Worm (Caenorhabditis elegans) whole organism, early embryonic: ENCODE data around the gene rps-5.
A peak's percentile ranks its signal among the peaks of the same experiment; 100 is the strongest.

ENCODE experiments used
- B0310.2 ChIP-seq: sonication (generic microtip); optimal IDR thresholded peaks from 2 replicates; lab custom pipeline; 2016; ENCODE audit warnings: mild to moderate bottlenecking, missing genetic modification characterization, missing compliant biosample characterization
- F13C5.2 ChIP-seq: sonication (generic microtip); optimal IDR thresholded peaks from 2 replicates; lab custom pipeline; 2017; ENCODE audit warnings: mild to moderate bottlenecking, missing genetic modification characterization, inconsistent platforms, missing compliant biosample characterization
- aly-1 ChIP-seq: sonication (generic microtip); optimal IDR thresholded peaks from 2 replicates; lab custom pipeline; 2016; ENCODE audit warnings: missing genetic modification characterization, missing compliant biosample characterization
- ama-1 ChIP-seq: fragments of 150-350 bp; optimal IDR thresholded peaks from 2 replicates; lab custom pipeline; 2014
- ceh-13 ChIP-seq: fragments of 200-800 bp; sonication (Bioruptor generic); optimal IDR thresholded peaks from 2 replicates; lab custom pipeline; 2018; ENCODE audit warnings: mild to moderate bottlenecking, missing genetic modification characterization, missing compliant biosample characterization
- ceh-36 ChIP-seq: sonication (generic microtip); optimal IDR thresholded peaks from 2 replicates; lab custom pipeline; 2016; ENCODE audit warnings: missing genetic modification characterization, inconsistent platforms, missing compliant biosample characterization
- ets-7 ChIP-seq: sonication (generic microtip); optimal IDR thresholded peaks from 2 replicates; lab custom pipeline; 2016; ENCODE audit warnings: missing genotype, missing genetic modification characterization, missing compliant biosample characterization
- flt-1 ChIP-seq: fragments of 200-800 bp; sonication (Bioruptor generic); IDR thresholded peaks from 2 replicates; pipeline ENCODE4 v1.3.6; 2022; ENCODE audit warnings: missing genetic modification characterization, missing compliant biosample characterization
- hmbx-1 ChIP-seq: sonication (generic microtip); optimal IDR thresholded peaks from 2 replicates; lab custom pipeline; 2016; ENCODE audit warnings: mild to moderate bottlenecking, missing genetic modification characterization, missing compliant biosample characterization
- hmg-4 ChIP-seq: fragments of 200-800 bp; sonication (Bioruptor generic); optimal IDR thresholded peaks from 2 replicates; lab custom pipeline; 2018; ENCODE audit warnings: mild to moderate bottlenecking, missing genetic modification characterization, missing compliant biosample characterization
- hnd-1 ChIP-seq: sonication (generic microtip); optimal IDR thresholded peaks from 2 replicates; lab custom pipeline; 2016; ENCODE audit warnings: missing genetic modification characterization, missing compliant biosample characterization
- pes-1 ChIP-seq: fragments of 200-800 bp; sonication (Bioruptor generic); IDR thresholded peaks from 2 replicates; pipeline ENCODE4 v1.3.6; 2022; ENCODE audit warnings: missing genetic modification reagents, missing genetic modification characterization, missing compliant biosample characterization
- scrt-1 ChIP-seq: fragments of 200-800 bp; sonication (Bioruptor generic); IDR thresholded peaks from 2 replicates; pipeline ENCODE4 v1.3.6; 2022; ENCODE audit warnings: missing genetic modification characterization, missing compliant biosample characterization
- sea-1 ChIP-seq: fragments of 200-800 bp; sonication (Bioruptor generic); conservative IDR thresholded peaks from 2 replicates; pipeline ENCODE4 v1.3.6; 2022; ENCODE audit warnings: missing genetic modification characterization, missing compliant biosample characterization
- tbx-11 ChIP-seq: fragments of 200-800 bp; sonication (Bioruptor generic); IDR thresholded peaks from 2 replicates; pipeline ENCODE4 v1.3.6; 2022; ENCODE audit warnings: missing genetic modification characterization, missing compliant biosample characterization
- tbx-37 ChIP-seq: fragments of 200-800 bp; sonication (Bioruptor generic); conservative IDR thresholded peaks from 2 replicates; pipeline ENCODE4 v1.3.6; 2022; ENCODE audit warnings: missing genetic modification reagents, missing genetic modification characterization, missing compliant biosample characterization
- tra-4 ChIP-seq: sonication (generic microtip); optimal IDR thresholded peaks from 2 replicates; lab custom pipeline; 2017; ENCODE audit warnings: missing genetic modification characterization, missing compliant biosample characterization

Gene rps-5

ce11 chrIV:11080823-11081285, 30.0 kb downstream of the rps-5 start, which contains the start of gene atg-7:
atg-7 (minus strand) TSS chrIV:11081055.
- TF ChIP-seq hmg-4 (GFP tag; lab: Kevin White, UChicago) (no peak), B0310.2 (tag; lab: Kevin White, UChicago) (no peak)

ce11 chrIV:11078482-11078881, 32.4 kb downstream of the rps-5 start, which contains the start of gene Y5F2A.4:
Y5F2A.4 (minus strand) TSS chrIV:11078582.
- no peak for TF ChIP-seq hnd-1 (tag; lab: Kevin White, UChicago)
- TF ChIP-seq flt-1, result no peak
- no peak for TF ChIP-seq sea-1

- TF ChIP-seq hnd-1 (tag; lab: Kevin White, UChicago), result peak; percentile 29
These were observed 40.0 kb downstream of the rps-5 start for ce11 chrIV:11070895-11071294.

ce11 chrIV:11068314-11068713, 42.5 kb downstream of the rps-5 start:
- TF ChIP-seq flt-1, result no peak
- no peak for TF ChIP-seq pes-1
- no peak for TF ChIP-seq sea-1
- no peak for TF ChIP-seq hmg-4 (GFP tag; lab: Kevin White, UChicago)
- TF ChIP-seq tra-4 (tag; lab: Kevin White, UChicago), result no peak
- TF ChIP-seq ama-1 (lab: Kevin White, UChicago), result no peak
- no peak for TF ChIP-seq ets-7 (tag; lab: Kevin White, UChicago)
- no peak for TF ChIP-seq hnd-1 (tag; lab: Kevin White, UChicago)
- TF ChIP-seq F13C5.2 (tag; lab: Kevin White, UChicago), result no peak
- no peak for TF ChIP-seq ceh-36
- no peak for TF ChIP-seq ceh-13 (GFP tag; lab: Kevin White, UChicago)

ce11 chrIV:11067003-11067402, 43.8 kb downstream of the rps-5 start, which contains the start of gene ttr-17:
ttr-17 (minus strand) TSS chrIV:11067026.
- TF ChIP-seq tbx-37 (GFP tag; lab: Robert Waterston, UW) (no peak), ceh-13 (GFP tag; lab: Kevin White, UChicago) (no peak), hnd-1 (tag; lab: Kevin White, UChicago) (no peak), F13C5.2 (tag; lab: Kevin White, UChicago) (no peak), ceh-36 (no peak), hmg-4 (GFP tag; lab: Kevin White, UChicago) (no peak), pes-1 (no peak), sea-1 (no peak), flt-1 (no peak), ama-1 (lab: Kevin White, UChicago) (no peak), scrt-1 (GFP tag; lab: Robert Waterston, UW) (no peak), tbx-11 (no peak), tra-4 (tag; lab: Kevin White, UChicago) (no peak), aly-1 (tag; lab: Kevin White, UChicago) (no peak), hmbx-1 (tag; lab: Kevin White, UChicago) (no peak), B0310.2 (tag; lab: Kevin White, UChicago) (no peak)

- TF ChIP-seq sea-1 (no peak), aly-1 (tag; lab: Kevin White, UChicago) (no peak), hmbx-1 (tag; lab: Kevin White, UChicago) (no peak), tbx-37 (GFP tag; lab: Robert Waterston, UW) (no peak), tbx-11 (no peak), pes-1 (no peak), ets-7 (tag; lab: Kevin White, UChicago) (no peak), ceh-13 (GFP tag; lab: Kevin White, UChicago) (no peak), ceh-36 (no peak), hnd-1 (tag; lab: Kevin White, UChicago) (no peak), B0310.2 (tag; lab: Kevin White, UChicago) (no peak), hmg-4 (GFP tag; lab: Kevin White, UChicago) (no peak), ama-1 (lab: Kevin White, UChicago) (no peak), scrt-1 (GFP tag; lab: Robert Waterston, UW) (no peak), tra-4 (tag; lab: Kevin White, UChicago) (no peak), flt-1 (no peak), F13C5.2 (tag; lab: Kevin White, UChicago) (no peak)
These were observed 46.9 kb downstream of the rps-5 start, which contains the start of gene ttr-16 for ce11 chrIV:11063962-11064361. ttr-16 (minus strand) TSS chrIV:11064137.

- no peak for TF ChIP-seq ceh-13 (GFP tag; lab: Kevin White, UChicago)
- TF ChIP-seq ceh-36, result no peak
- TF ChIP-seq hmbx-1 (tag; lab: Kevin White, UChicago), result no peak
- no peak for TF ChIP-seq tra-4 (tag; lab: Kevin White, UChicago)
- TF ChIP-seq hnd-1 (tag; lab: Kevin White, UChicago), result no peak
- TF ChIP-seq aly-1 (tag; lab: Kevin White, UChicago), result no peak
- no peak for TF ChIP-seq ama-1 (lab: Kevin White, UChicago)
These were observed 47.7 kb downstream of the rps-5 start for ce11 chrIV:11062984-11063613.
